Worm (Caenorhabditis elegans) whole organism, mixed stage, embryonic: Measurements from ENCODE around the gene cul-2.

Source experiments
- M03D4.4 ChIP-seq: sonication (generic microtip); optimal IDR thresholded peaks from 2 replicates; lab custom pipeline; 2017; ENCODE audit warnings: mild to moderate bottlenecking, missing genetic modification characterization, missing compliant biosample characterization
- ces-1 ChIP-seq: fragments of 150-350 bp; optimal IDR thresholded peaks from 2 replicates; lab custom pipeline; 2014; ENCODE audit warnings: missing biosample characterization, missing genetic modification reagents, missing genetic modification characterization
- elt-3 ChIP-seq: fragments of 150-350 bp; optimal IDR thresholded peaks from 2 replicates; lab custom pipeline; 2014; ENCODE audit warnings: missing biosample characterization, missing genetic modification characterization
- flh-1 ChIP-seq: fragments of 200-800 bp; sonication (Bioruptor generic); optimal IDR thresholded peaks from 2 replicates; lab custom pipeline; 2018; ENCODE audit warnings: mild to moderate bottlenecking, missing genetic modification characterization, moderate library complexity, missing compliant biosample characterization
- ham-2 ChIP-seq: fragments of 200-800 bp; sonication (Bioruptor generic); optimal IDR thresholded peaks from 2 replicates; lab custom pipeline; 2018; ENCODE audit warnings: mild to moderate bottlenecking, missing genetic modification characterization, missing compliant biosample characterization
- hlh-1 ChIP-seq: fragments of 150-350 bp; optimal IDR thresholded peaks from 2 replicates; lab custom pipeline; 2014; ENCODE audit warnings: missing biosample characterization, missing genetic modification reagents, missing genetic modification characterization
- mab-5 ChIP-seq: fragments of 150-350 bp; optimal IDR thresholded peaks from 2 replicates; lab custom pipeline; 2014; ENCODE audit warnings: missing biosample characterization, missing genetic modification characterization
- mep-1 ChIP-seq: fragments of 150-350 bp; optimal IDR thresholded peaks from 2 replicates; lab custom pipeline; 2017; ENCODE audit warnings: missing biosample characterization, missing genetic modification reagents, missing genetic modification characterization, inconsistent platforms
- nhr-12 ChIP-seq: fragments of 150-350 bp; optimal IDR thresholded peaks from 2 replicates; lab custom pipeline; 2014; ENCODE audit warnings: missing biosample characterization, missing genetic modification characterization
- nhr-237 ChIP-seq: fragments of 150-350 bp; optimal IDR thresholded peaks from 2 replicates; lab custom pipeline; 2014; ENCODE audit warnings: missing biosample characterization, missing genetic modification characterization
- nhr-76 ChIP-seq: sonication (generic microtip); optimal IDR thresholded peaks from 2 replicates; lab custom pipeline; 2017; ENCODE audit warnings: missing biosample characterization, missing genetic modification characterization
- snpc-4 ChIP-seq: fragments of 150-350 bp; optimal IDR thresholded peaks from 2 replicates; lab custom pipeline; 2014; ENCODE audit warnings: missing biosample characterization, missing genetic modification characterization
- unc-62 ChIP-seq: fragments of 150-350 bp; optimal IDR thresholded peaks from 2 replicates; lab custom pipeline; 2014; ENCODE audit warnings: missing biosample characterization, missing genetic modification reagents, missing genetic modification characterization
- ztf-11 ChIP-seq: fragments of 150-350 bp; optimal IDR thresholded peaks from 2 replicates; lab custom pipeline; 2014; ENCODE audit warnings: missing biosample characterization, missing genetic modification characterization

- TF ChIP-seq nhr-237 (tag; lab: Kevin White, UChicago) (no peak), snpc-4 (tag; lab: Kevin White, UChicago) (no peak), unc-62 (GFP tag; lab: Kevin White, UChicago) (no peak), flh-1 (GFP tag; lab: Kevin White, UChicago) (no peak), nhr-76 (no peak), M03D4.4 (no peak), ztf-11 (tag; lab: Kevin White, UChicago) (no peak), ham-2 (no peak), mab-5 (tag; lab: Kevin White, UChicago) (no peak), hlh-1 (tag; lab: Kevin White, UChicago) (no peak), nhr-12 (tag; lab: Kevin White, UChicago) (no peak), mep-1 (no peak), ces-1 (GFP tag; lab: Kevin White, UChicago) (no peak), elt-3 (tag; lab: Kevin White, UChicago) (no peak)
Observed at ce11 chrIII:13656680-13657079, 30.4 kb upstream of the cul-2 start.
